Fruit fly (Drosophila melanogaster) whole organism, embryonic: ENCODE measurements around the gene CG15356.

Experiments used
- Abd-B ChIP-seq: fragments of 200-800 bp; sonication (Bioruptor generic); optimal IDR thresholded peaks from 2 replicates; lab custom pipeline; 2018; ENCODE audit warnings: missing biosample characterization, mild to moderate bottlenecking, missing genetic modification characterization, moderate library complexity
- C15 ChIP-seq: fragments of 200-800 bp; sonication (Bioruptor generic); IDR thresholded peaks from 3 replicates; pipeline ENCODE4 v1.3.6; 2022; ENCODE audit warnings: missing biosample characterization, missing genetic modification characterization
- CG10209 ChIP-seq: fragments of 200-800 bp; sonication (Bioruptor generic); optimal IDR thresholded peaks from 3 replicates; lab custom pipeline; 2017; ENCODE audit warnings: missing biosample characterization, mild to moderate bottlenecking, missing genetic modification characterization, missing genetic modification reagents
- CG11456 ChIP-seq: fragments of 200-800 bp; sonication (Bioruptor generic); IDR thresholded peaks from 3 replicates; pipeline ENCODE4 v1.3.6; 2022; ENCODE audit warnings: missing biosample characterization, missing genetic modification characterization
- CG11723 ChIP-seq: fragments of 200-800 bp; sonication (Bioruptor generic); optimal IDR thresholded peaks from 2 replicates; lab custom pipeline; 2017; ENCODE audit warnings: missing biosample characterization, mild to moderate bottlenecking, missing genetic modification characterization
- CG12769 ChIP-seq: fragments of 200-800 bp; sonication (Bioruptor generic); optimal IDR thresholded peaks from 2 replicates; lab custom pipeline; 2019; ENCODE audit warnings: missing biosample characterization, mild to moderate bottlenecking, missing genetic modification characterization, moderate library complexity
- CG15269 ChIP-seq: fragments of 200-800 bp; sonication (Bioruptor generic); optimal IDR thresholded peaks from 2 replicates; lab custom pipeline; 2018; ENCODE audit warnings: missing biosample characterization, mild to moderate bottlenecking, missing genetic modification characterization, moderate library complexity
- CG16863 ChIP-seq: fragments of 200-800 bp; sonication (Bioruptor generic); optimal IDR thresholded peaks from 3 replicates; lab custom pipeline; 2016; ENCODE audit warnings: missing biosample characterization, missing genetic modification characterization
- CG17186 ChIP-seq: fragments of 200-800 bp; sonication (Bioruptor generic); optimal IDR thresholded peaks from 3 replicates; lab custom pipeline; 2017; ENCODE audit warnings: missing biosample characterization, missing genetic modification reagents, missing genetic modification characterization
- CG17385 ChIP-seq: fragments of 200-800 bp; sonication (Bioruptor generic); optimal IDR thresholded peaks from 3 replicates; lab custom pipeline; 2018; ENCODE audit warnings: missing biosample characterization, mild to moderate bottlenecking, missing genetic modification characterization
- CG17802 ChIP-seq: fragments of 200-800 bp; sonication (Bioruptor generic); optimal IDR thresholded peaks from 2 replicates; lab custom pipeline; 2018; ENCODE audit warnings: missing biosample characterization, mild to moderate bottlenecking, missing genetic modification characterization, moderate library complexity
- CG18619 ChIP-seq: fragments of 200-800 bp; sonication (Bioruptor generic); optimal IDR thresholded peaks from 3 replicates; lab custom pipeline; 2017; ENCODE audit warnings: missing biosample characterization, mild to moderate bottlenecking, missing genetic modification characterization
- CG32532 ChIP-seq: fragments of 200-800 bp; sonication (Bioruptor generic); IDR thresholded peaks from 2 replicates; pipeline ENCODE4 v1.3.6; 2022; ENCODE audit warnings: missing biosample characterization, missing genetic modification characterization
- CG32772 ChIP-seq: fragments of 200-800 bp; sonication (Bioruptor generic); IDR thresholded peaks from 2 replicates; pipeline ENCODE4 v1.3.6; 2022; ENCODE audit warnings: missing biosample characterization, missing genetic modification characterization
- CG33213 ChIP-seq: fragments of 200-800 bp; sonication (Bioruptor generic); optimal IDR thresholded peaks from 3 replicates; lab custom pipeline; 2016; ENCODE audit warnings: missing biosample characterization, missing genetic modification characterization
- CG4707 ChIP-seq: fragments of 200-800 bp; sonication (Bioruptor generic); optimal IDR thresholded peaks from 2 replicates; lab custom pipeline; 2018; ENCODE audit warnings: missing biosample characterization, mild to moderate bottlenecking, missing genetic modification characterization, moderate library complexity
- CG7271 ChIP-seq: fragments of 200-800 bp; sonication (Bioruptor generic); optimal IDR thresholded peaks from 2 replicates; lab custom pipeline; 2018; ENCODE audit warnings: missing biosample characterization, mild to moderate bottlenecking, missing genetic modification characterization, moderate library complexity
- CG8089 ChIP-seq: fragments of 200-800 bp; sonication (Bioruptor generic); optimal IDR thresholded peaks from 3 replicates; lab custom pipeline; 2016; ENCODE audit warnings: missing biosample characterization, missing genetic modification characterization
- CG8388 ChIP-seq: fragments of 200-800 bp; sonication (Bioruptor generic); optimal IDR thresholded peaks from 2 replicates; lab custom pipeline; 2019; ENCODE audit warnings: missing biosample characterization, mild to moderate bottlenecking, missing genetic modification characterization, moderate library complexity
- CG8944 ChIP-seq: fragments of 200-800 bp; sonication (Bioruptor generic); optimal IDR thresholded peaks from 3 replicates; lab custom pipeline; 2016; ENCODE audit warnings: missing biosample characterization, missing genetic modification characterization
- CG9876 ChIP-seq: fragments of 200-800 bp; sonication (Bioruptor generic); optimal IDR thresholded peaks from 2 replicates; lab custom pipeline; 2016; ENCODE audit warnings: missing biosample characterization, missing genetic modification characterization
- Camta ChIP-seq: fragments of 200-800 bp; sonication (Bioruptor generic); optimal IDR thresholded peaks from 2 replicates; lab custom pipeline; 2016; ENCODE audit warnings: missing biosample characterization, missing genetic modification characterization
- CrebB ChIP-seq: fragments of 200-800 bp; sonication (Bioruptor generic); optimal IDR thresholded peaks from 3 replicates; lab custom pipeline; 2018; ENCODE audit warnings: missing biosample characterization, mild to moderate bottlenecking, missing genetic modification characterization
- Fer3 ChIP-seq: fragments of 200-800 bp; sonication (Bioruptor generic); optimal IDR thresholded peaks from 2 replicates; lab custom pipeline; 2018; ENCODE audit warnings: missing biosample characterization, mild to moderate bottlenecking, missing genetic modification characterization, moderate library complexity
- HHEX ChIP-seq: fragments of 200-800 bp; sonication (Bioruptor generic); optimal IDR thresholded peaks from 3 replicates; lab custom pipeline; 2017; ENCODE audit warnings: missing biosample characterization, mild to moderate bottlenecking, missing genetic modification characterization, missing genetic modification reagents
- Hr3 ChIP-seq: fragments of 200-800 bp; sonication (Bioruptor generic); optimal IDR thresholded peaks from 3 replicates; lab custom pipeline; 2016; ENCODE audit warnings: missing biosample characterization, missing genetic modification characterization
- NFAT ChIP-seq: fragments of 200-800 bp; sonication (Bioruptor generic); IDR thresholded peaks from 2 replicates; pipeline ENCODE4 v1.3.6; 2022; ENCODE audit warnings: missing biosample characterization, missing genetic modification characterization
- Sry-δ ChIP-seq: fragments of 200-800 bp; sonication (Bioruptor generic); optimal IDR thresholded peaks from 2 replicates; lab custom pipeline; 2016; ENCODE audit warnings: missing biosample characterization, missing genetic modification characterization
- Xrp1 ChIP-seq: fragments of 200-800 bp; sonication (Bioruptor generic); IDR thresholded peaks from 2 replicates; pipeline ENCODE4 v1.3.6; 2022; ENCODE audit warnings: missing biosample characterization, missing genetic modification characterization
- abd-A ChIP-seq: fragments of 200-800 bp; sonication (Bioruptor generic); optimal IDR thresholded peaks from 3 replicates; lab custom pipeline; 2019; ENCODE audit warnings: missing biosample characterization, mild to moderate bottlenecking, missing genetic modification characterization, moderate library complexity
- ac ChIP-seq: fragments of 200-800 bp; sonication (Bioruptor generic); optimal IDR thresholded peaks from 3 replicates; lab custom pipeline; 2017; ENCODE audit warnings: missing biosample characterization, mild to moderate bottlenecking, missing genetic modification characterization
- al ChIP-seq: fragments of 200-800 bp; sonication (Bioruptor generic); IDR thresholded peaks from 2 replicates; pipeline ENCODE4 v1.3.6; 2022; ENCODE audit warnings: missing biosample characterization, missing genetic modification characterization
- br ChIP-seq: fragments of >200 bp; optimal IDR thresholded peaks from 2 replicates; lab custom pipeline; 2017
- crol ChIP-seq: fragments of 200-800 bp; sonication (Bioruptor generic); IDR thresholded peaks from 2 replicates; pipeline ENCODE4 v1.3.6; 2022; ENCODE audit warnings: missing biosample characterization, missing genetic modification characterization
- danr ChIP-seq: fragments of 200-800 bp; sonication (Bioruptor generic); IDR thresholded peaks from 2 replicates; pipeline ENCODE4 v1.3.6; 2022; ENCODE audit warnings: missing biosample characterization, missing genetic modification characterization
- ems ChIP-seq: fragments of 200-800 bp; sonication (Bioruptor generic); optimal IDR thresholded peaks from 3 replicates; lab custom pipeline; 2016; ENCODE audit warnings: missing biosample characterization, missing genetic modification characterization
- fd64A ChIP-seq: fragments of 200-800 bp; sonication (Bioruptor generic); optimal IDR thresholded peaks from 3 replicates; lab custom pipeline; 2018; ENCODE audit warnings: missing biosample characterization, mild to moderate bottlenecking, missing genetic modification characterization
- fru ChIP-seq: fragments of >200 bp; optimal IDR thresholded peaks from 2 replicates; lab custom pipeline; 2017
- grn ChIP-seq: fragments of 200-800 bp; sonication (Bioruptor generic); optimal IDR thresholded peaks from 3 replicates; lab custom pipeline; 2017; ENCODE audit warnings: missing biosample characterization, missing genetic modification characterization
- hkb ChIP-seq, 2 experiments: fragments of 200-800 bp in 1 of 2; fragments of >200 bp in 1 of 2; sonication (Bioruptor generic) in 1 of 2; IDR thresholded peaks in 1 of 2; optimal IDR thresholded peaks in 1 of 2; 2 replicates each; pipeline versions ENCODE4 v1.3.6 to Lab custom; 2017 to 2022; ENCODE audit warnings: missing biosample characterization in 1 of 2, missing genetic modification characterization in 1 of 2
- jumu ChIP-seq: fragments of 200-800 bp; sonication (Bioruptor generic); optimal IDR thresholded peaks from 3 replicates; lab custom pipeline; 2016; ENCODE audit warnings: missing biosample characterization, missing genetic modification characterization
- lab ChIP-seq: fragments of 200-800 bp; sonication (Bioruptor generic); optimal IDR thresholded peaks from 3 replicates; lab custom pipeline; 2017; ENCODE audit warnings: missing biosample characterization, missing genetic modification characterization, mild to moderate bottlenecking, moderate library complexity, missing genetic modification reagents
- org-1 ChIP-seq: fragments of 200-800 bp; sonication (Bioruptor generic); optimal IDR thresholded peaks from 2 replicates; lab custom pipeline; 2017; ENCODE audit warnings: missing biosample characterization, missing genetic modification characterization
- p53 ChIP-seq: fragments of 200-800 bp; sonication (Bioruptor generic); optimal IDR thresholded peaks from 2 replicates; lab custom pipeline; 2016; ENCODE audit warnings: missing biosample characterization, missing genetic modification characterization
- pros ChIP-seq: fragments of 200-800 bp; sonication (Bioruptor generic); optimal IDR thresholded peaks from 3 replicates; lab custom pipeline; 2019; ENCODE audit warnings: missing biosample characterization, mild to moderate bottlenecking, missing genetic modification characterization, moderate library complexity
- sisA ChIP-seq: fragments of 200-800 bp; sonication (Bioruptor generic); IDR thresholded peaks from 2 replicates; pipeline ENCODE4 v1.3.6; 2022; ENCODE audit warnings: missing biosample characterization, missing genetic modification characterization
- slbo ChIP-seq: fragments of 200-800 bp; sonication (Bioruptor generic); IDR thresholded peaks from 2 replicates; pipeline ENCODE4 v1.3.6; 2022; ENCODE audit warnings: missing biosample characterization, missing genetic modification characterization
- sr ChIP-seq: fragments of 200-800 bp; sonication (Bioruptor generic); IDR thresholded peaks from 3 replicates; pipeline ENCODE4 v1.3.6; 2022; ENCODE audit warnings: missing biosample characterization, missing genetic modification characterization
- ttk ChIP-seq: fragments of 200-800 bp; sonication (Bioruptor generic); IDR thresholded peaks from 2 replicates; pipeline ENCODE4 v2.1.2; 2022; ENCODE audit warnings: missing biosample characterization, missing genetic modification characterization
- vnd ChIP-seq: fragments of 200-800 bp; sonication (Bioruptor generic); IDR thresholded peaks from 3 replicates; pipeline ENCODE4 v1.3.6; 2022; ENCODE audit warnings: missing biosample characterization, missing genetic modification characterization; ENCODE audit not compliant: partially characterized antibody
- zfh2 ChIP-seq: fragments of 200-800 bp; sonication (Bioruptor generic); optimal IDR thresholded peaks from 2 replicates; lab custom pipeline; 2016; ENCODE audit warnings: missing biosample characterization, missing genetic modification characterization

The CG15356 gene

dm6 chr2L:1980708-1981339 is at the start of gene CG15356, which contains the start of gene CG15362:
Gene CG15356 (minus strand): TSS chr2L:1980755.
Gene CG15362 (plus strand): TSS chr2L:1981176.
- TF ChIP-seq C15 (GFP tag; lab: Robert Waterston, UW) (no peak), HHEX (GFP tag; lab: Kevin White, UChicago) (peak; percentile 21), pros (GFP tag; lab: Kevin White, UChicago) (no peak), abd-A (no peak), CG11456 (GFP tag; lab: Robert Waterston, UW) (peak; percentile 60), ttk (GFP tag; lab: Robert Waterston, UW) (no peak), CG16863 (no peak), CrebB (tag; lab: Kevin White, UChicago) (no peak), CG17385 (GFP tag; lab: Kevin White, UChicago) (no peak), zfh2 (GFP tag; lab: Kevin White, UChicago) (peak; percentile 43), CG32532 (GFP tag; lab: Robert Waterston, UW) (peak; percentile 58), Camta (GFP tag; lab: Kevin White, UChicago) (peak; percentile 26), CG12769 (no peak), ems (GFP tag; lab: Kevin White, UChicago) (peak; percentile 6), CG18619 (GFP tag; lab: Kevin White, UChicago) (peak; percentile 38), al (GFP tag; lab: Robert Waterston, UW) (no peak), grn (no peak), crol (no peak), Sry-δ (GFP tag; lab: Kevin White, UChicago) (peak; percentile 85), CG8388 (no peak), lab (no peak), CG15269 (tag; lab: Kevin White, UChicago) (no peak), vnd (GFP tag; lab: Robert Waterston, UW) (peak; percentile 99), CG32772 (GFP tag; lab: Robert Waterston, UW) (no peak), sisA (GFP tag; lab: Robert Waterston, UW) (no peak; the same call in 1 of the 2 replicates), Xrp1 (GFP tag; lab: Robert Waterston, UW) (no peak), CG7271 (no peak), fd64A (GFP tag; lab: Kevin White, UChicago) (no peak), NFAT (peak; percentile 71), Abd-B (GFP tag; lab: Kevin White, UChicago) (peak; percentile 75), CG17186 (GFP tag; lab: Kevin White, UChicago) (peak; percentile 8), sr (GFP tag; lab: Robert Waterston, UW) (no peak), danr (GFP tag; lab: Robert Waterston, UW) (no peak), CG8089 (no peak), CG9876 (GFP tag; lab: Kevin White, UChicago) (peak; percentile 19), ac (GFP tag; lab: Kevin White, UChicago) (no peak), jumu (GFP tag; lab: Kevin White, UChicago) (no peak), Fer3 (tag; lab: Kevin White, UChicago) (peak; percentile 29), br (lab: Kevin White, UChicago) (no peak), CG17802 (tag; lab: Kevin White, UChicago) (no peak), CG33213 (GFP tag; lab: Kevin White, UChicago) (no peak), CG11723 (GFP tag; lab: Kevin White, UChicago) (no peak), slbo (GFP tag; lab: Robert Waterston, UW) (peak; percentile 63), p53 (no peak), fru (lab: Kevin White, UChicago) (no peak), hkb (optimal IDR thresholded peaks at IDR 0.05; lab: Kevin White, UChicago) (no peak), hkb (GFP tag; IDR thresholded peaks at IDR 0.05; lab: Robert Waterston, UW) (no peak), org-1 (GFP tag; lab: Kevin White, UChicago) (no peak), CG4707 (GFP tag; lab: Kevin White, UChicago) (no peak), Hr3 (GFP tag; lab: Kevin White, UChicago) (peak; percentile 39), CG8944 (GFP tag; lab: Kevin White, UChicago) (no peak), CG10209 (GFP tag; lab: Kevin White, UChicago) (peak; percentile 29)
